Worm (Caenorhabditis elegans): ENCODE results near the gene odr-4.

The odr-4 gene

DNA sequence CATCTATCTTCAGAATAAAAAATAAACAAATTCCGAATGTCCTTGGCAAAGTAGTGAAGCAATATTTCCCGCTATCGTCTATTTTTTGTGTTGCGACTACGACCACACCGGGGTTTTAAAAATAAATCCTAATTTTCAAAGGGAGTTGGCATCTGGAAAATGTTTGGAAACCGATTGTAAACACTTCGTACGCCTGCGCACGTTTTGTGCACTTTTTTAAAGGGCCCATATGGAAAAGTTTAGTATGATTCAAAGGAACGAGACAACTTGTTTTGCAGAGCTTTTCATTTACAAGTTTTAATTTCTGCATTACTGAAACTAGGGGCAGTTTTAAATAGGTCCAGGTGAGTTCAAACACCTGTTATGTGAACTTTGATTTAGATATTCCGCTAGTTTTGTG lies 9.5 kb downstream of the odr-4 start:
- TF ChIP-seq zag-1 (tag; optimal IDR thresholded peaks at IDR 0.05) (no peak), fkh-4 (tag; optimal IDR thresholded peaks at IDR 0.05; ENCODE audit: borderline replicate concordance) (peak; percentile 76), efl-3 (GFP tag; optimal IDR thresholded peaks at IDR 0.05) (no peak), Y116A8C.19 (tag; optimal IDR thresholded peaks at IDR 0.05; ENCODE audit: borderline replicate concordance) (no peak), snu-23 (GFP tag; optimal IDR thresholded peaks at IDR 0.05) (no peak), F16B12.6 (tag; optimal IDR thresholded peaks at IDR 0.05) (no peak), nhr-84 (tag; optimal IDR thresholded peaks at IDR 0.05) (no peak), C16A3.4 (tag; optimal IDR thresholded peaks at IDR 0.05) (no peak), efl-1 (optimal IDR thresholded peaks at IDR 0.05) (no peak), efl-1 (GFP tag; optimal IDR thresholded peaks at IDR 0.05 in 1 of 2) (peak in 1 of 2 experiments; percentile 25), nhr-76 (tag; optimal IDR thresholded peaks at IDR 0.05) (no peak), tbx-2 (tag; optimal IDR thresholded peaks at IDR 0.05) (no peak), C34B4.2 (tag; optimal IDR thresholded peaks at IDR 0.05) (no peak), lir-3 (tag; optimal IDR thresholded peaks at IDR 0.05; ENCODE audit: poor library complexity) (no peak), grh-1 (GFP tag; IDR thresholded peaks at IDR 0.05) (no peak), vab-15 (tag; optimal IDR thresholded peaks at IDR 0.05) (no peak), ceh-90 (tag; optimal IDR thresholded peaks at IDR 0.05) (no peak), mef-2 (tag; optimal IDR thresholded peaks at IDR 0.05) (no peak), nhr-85 (tag) (no peak), dsc-1 (tag; optimal IDR thresholded peaks at IDR 0.05) (peak; percentile 91), nhr-28 (tag; optimal IDR thresholded peaks at IDR 0.05) (no peak), unc-130 (tag; optimal IDR thresholded peaks at IDR 0.05) (no peak), ceh-8 (GFP tag; optimal IDR thresholded peaks at IDR 0.05) (no peak)

DNA sequence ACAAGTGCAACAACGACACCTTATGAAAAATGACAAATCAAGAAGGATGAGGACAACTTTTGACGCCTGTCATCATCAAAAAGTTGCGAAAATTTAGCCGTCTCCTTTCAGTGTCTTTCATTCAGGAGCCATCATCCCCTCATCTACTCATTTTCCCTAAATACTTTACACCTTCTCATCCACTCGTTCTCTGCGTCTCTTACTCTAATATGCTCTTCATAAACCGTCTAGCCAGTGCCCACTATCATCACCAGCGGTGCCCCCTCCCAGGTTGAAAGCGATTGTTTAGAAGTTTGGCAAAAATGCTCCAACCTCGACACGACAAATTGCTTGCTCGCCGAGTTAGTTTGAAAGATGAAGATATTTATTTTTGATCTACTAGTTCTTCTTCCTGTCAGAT lies 12.0 kb downstream of the odr-4 start:
- no peak for TF ChIP-seq unc-130 (tag; optimal IDR thresholded peaks at IDR 0.05)
- TF ChIP-seq nhr-85 (tag) = no peak
- no peak for TF ChIP-seq ceh-8 (GFP tag; optimal IDR thresholded peaks at IDR 0.05)
- TF ChIP-seq tlp-1 (tag; optimal IDR thresholded peaks at IDR 0.05) = no peak
- no peak for TF ChIP-seq blmp-1 (tag; optimal IDR thresholded peaks at IDR 0.05)
- TF ChIP-seq lin-35 (GFP tag; optimal IDR thresholded peaks at IDR 0.05) = no peak
- TF ChIP-seq F16B12.6 (tag; optimal IDR thresholded peaks at IDR 0.05) = no peak
- no peak for TF ChIP-seq zag-1 (tag; optimal IDR thresholded peaks at IDR 0.05)
- TF ChIP-seq hpl-2 (GFP tag; optimal IDR thresholded peaks at IDR 0.05) = no peak
- TF ChIP-seq efl-3 (GFP tag; optimal IDR thresholded peaks at IDR 0.05) = no peak
- no peak for TF ChIP-seq nhr-28 (tag; optimal IDR thresholded peaks at IDR 0.05)
- TF ChIP-seq nhr-90 (tag; optimal IDR thresholded peaks at IDR 0.05; ENCODE audit: poor library complexity) = no peak
- no peak for TF ChIP-seq dsc-1 (tag; optimal IDR thresholded peaks at IDR 0.05)
- no peak for TF ChIP-seq nhr-12 (tag; optimal IDR thresholded peaks at IDR 0.05)
- TF ChIP-seq pax-3 (tag; optimal IDR thresholded peaks at IDR 0.05) = no peak
- TF ChIP-seq lin-39 (tag; optimal IDR thresholded peaks at IDR 0.05) = no peak
- TF ChIP-seq ceh-63 (GFP tag; optimal IDR thresholded peaks at IDR 0.05) = no peak
- TF ChIP-seq efl-1 (optimal IDR thresholded peaks at IDR 0.05) = no peak
- TF ChIP-seq efl-1 (GFP tag; optimal IDR thresholded peaks at IDR 0.05 in 1 of 2) = peak in 1 of 2 experiments; percentile 41
- TF ChIP-seq lin-14 (GFP tag; optimal IDR thresholded peaks at IDR 0.05) = peak; percentile 34
- peak in 1 of 2 experiments; percentile 6 for TF ChIP-seq lsy-2 (tag; optimal IDR thresholded peaks at IDR 0.05)
- TF ChIP-seq nhr-77 (tag; optimal IDR thresholded peaks at IDR 0.05) = no peak
- no peak for TF ChIP-seq lir-3 (tag; optimal IDR thresholded peaks at IDR 0.05; ENCODE audit: poor library complexity)
- TF ChIP-seq zip-4 (GFP tag; optimal IDR thresholded peaks at IDR 0.05) = no peak
- no peak for TF ChIP-seq lin-15B (tag; optimal IDR thresholded peaks at IDR 0.05)
- TF ChIP-seq elt-3 (tag; optimal IDR thresholded peaks at IDR 0.05) = no peak
- TF ChIP-seq vab-15 (tag; optimal IDR thresholded peaks at IDR 0.05) = no peak
- TF ChIP-seq grh-1 (GFP tag; IDR thresholded peaks at IDR 0.05) = no peak
- TF ChIP-seq unc-86 (tag; optimal IDR thresholded peaks at IDR 0.05) = no peak
- TF ChIP-seq nhr-19 (GFP tag; conservative IDR thresholded peaks at IDR 0.05) = no peak; the same call in 1 of the 2 replicates
- TF ChIP-seq fkh-8 (tag; optimal IDR thresholded peaks at IDR 0.05) = no peak
- no peak for TF ChIP-seq C34B4.2 (tag; optimal IDR thresholded peaks at IDR 0.05)
- TF ChIP-seq fkh-4 (tag; optimal IDR thresholded peaks at IDR 0.05; ENCODE audit: borderline replicate concordance) = no peak
- peak; percentile 38 for TF ChIP-seq nhr-71 (tag; optimal IDR thresholded peaks at IDR 0.05)
- TF ChIP-seq irx-1 (tag; optimal IDR thresholded peaks at IDR 0.05) = no peak
- TF ChIP-seq ama-1 (optimal IDR thresholded peaks at IDR 0.05) = no peak
- no peak for TF ChIP-seq ztf-4 (tag; optimal IDR thresholded peaks at IDR 0.05)
- TF ChIP-seq ceh-90 (tag; optimal IDR thresholded peaks at IDR 0.05) = no peak
- TF ChIP-seq mdl-1 (tag; optimal IDR thresholded peaks at IDR 0.05) = no peak
- TF ChIP-seq hlh-17 (GFP tag; optimal IDR thresholded peaks at IDR 0.05; ENCODE audit: borderline replicate concordance) = no peak
- no peak for TF ChIP-seq snu-23 (GFP tag; optimal IDR thresholded peaks at IDR 0.05)
- TF ChIP-seq isw-1 (GFP tag; IDR thresholded peaks at IDR 0.05) = no peak
- peak; percentile 44 for TF ChIP-seq rnt-1 (tag; optimal IDR thresholded peaks at IDR 0.05)
